Worm (Caenorhabditis elegans) whole organism, L2 larva: Measurements from ENCODE around the gene F52E1.9.

ENCODE experiments used
- C34F6.9 ChIP-seq: fragments of 150-350 bp; optimal IDR thresholded peaks from 2 replicates; lab custom pipeline; 2014; ENCODE audit warnings: missing biosample characterization, missing genetic modification characterization
- F13H6.1 ChIP-seq: sonication (generic microtip); optimal IDR thresholded peaks from 2 replicates; lab custom pipeline; 2016; ENCODE audit warnings: missing genetic modification characterization, missing compliant biosample characterization
- R02D3.7 ChIP-seq: fragments of 150-350 bp; optimal IDR thresholded peaks from 2 replicates; lab custom pipeline; 2014; ENCODE audit warnings: missing biosample characterization, missing genetic modification characterization
- Y55F3AM.14 ChIP-seq: fragments of 200-800 bp; sonication (Bioruptor generic); optimal IDR thresholded peaks from 2 replicates; lab custom pipeline; 2018; ENCODE audit warnings: mild to moderate bottlenecking, missing genetic modification characterization, missing compliant biosample characterization
- ZK546.5 ChIP-seq: sonication (generic microtip); optimal IDR thresholded peaks from 2 replicates; lab custom pipeline; 2017; ENCODE audit warnings: missing biosample characterization, missing genetic modification characterization
- alr-1 ChIP-seq: fragments of 150-350 bp; optimal IDR thresholded peaks from 2 replicates; lab custom pipeline; 2014; ENCODE audit warnings: missing biosample characterization, missing genetic modification characterization
- ama-1 ChIP-seq: fragments of 150-350 bp; optimal IDR thresholded peaks from 2 replicates; lab custom pipeline; 2018; ENCODE audit warnings: inconsistent platforms
- ceh-82 ChIP-seq: fragments of 150-350 bp; optimal IDR thresholded peaks from 2 replicates; lab custom pipeline; 2014; ENCODE audit warnings: missing biosample characterization, missing genetic modification characterization
- crh-2 ChIP-seq: sonication (generic microtip); optimal IDR thresholded peaks from 2 replicates; lab custom pipeline; 2017; ENCODE audit warnings: missing biosample characterization, missing genetic modification characterization
- dmd-4 ChIP-seq: sonication (generic microtip); optimal IDR thresholded peaks from 2 replicates; lab custom pipeline; 2017; ENCODE audit warnings: missing biosample characterization, missing genetic modification characterization
- egl-27 ChIP-seq: sonication (generic microtip); optimal IDR thresholded peaks from 3 replicates; lab custom pipeline; 2017; ENCODE audit warnings: missing biosample characterization, missing genetic modification reagents, missing genetic modification characterization
- elt-1 ChIP-seq: fragments of 150-350 bp; optimal IDR thresholded peaks from 2 replicates; lab custom pipeline; 2014; ENCODE audit warnings: missing biosample characterization, missing genetic modification characterization
- elt-3 ChIP-seq: sonication (generic microtip); optimal IDR thresholded peaks from 2 replicates; lab custom pipeline; 2017; ENCODE audit warnings: missing biosample characterization, missing genetic modification characterization
- fos-1 ChIP-seq: fragments of 150-350 bp; optimal IDR thresholded peaks from 2 replicates; lab custom pipeline; 2014; ENCODE audit warnings: missing biosample characterization, missing genetic modification characterization
- gmeb-1 ChIP-seq: fragments of 150-350 bp; optimal IDR thresholded peaks from 2 replicates; lab custom pipeline; 2014; ENCODE audit warnings: missing biosample characterization, missing genetic modification characterization
- lin-11 ChIP-seq: fragments of 150-350 bp; sonication (generic microtip); optimal IDR thresholded peaks from 2 replicates; lab custom pipeline; 2014; ENCODE audit warnings: missing biosample characterization, missing genetic modification characterization, inconsistent platforms, mixed read lengths
- lin-13 ChIP-seq: fragments of 150-350 bp; optimal IDR thresholded peaks from 2 replicates; lab custom pipeline; 2014; ENCODE audit warnings: missing biosample characterization, missing genetic modification reagents, missing genetic modification characterization
- lsy-2 ChIP-seq, 2 experiments: fragments of 150-350 bp in 1 of 2; sonication (generic microtip) in 1 of 2; optimal IDR thresholded peaks; 2 replicates each; lab custom pipeline; 2014 to 2017; ENCODE audit warnings: missing biosample characterization in 2 of 2, missing genetic modification characterization in 2 of 2
- mab-5 ChIP-seq: fragments of 150-350 bp; optimal IDR thresholded peaks from 2 replicates; lab custom pipeline; 2014; ENCODE audit warnings: missing biosample characterization, missing genetic modification characterization
- mbf-1 ChIP-seq: sonication (generic microtip); optimal IDR thresholded peaks from 2 replicates; lab custom pipeline; 2017; ENCODE audit warnings: missing biosample characterization, missing genetic modification characterization
- mdl-1 ChIP-seq, 2 experiments: fragments of 150-350 bp in 1 of 2; sonication (generic microtip) in 1 of 2; optimal IDR thresholded peaks; 2 replicates each; lab custom pipeline; 2017; ENCODE audit warnings: missing biosample characterization in 2 of 2, missing genetic modification characterization in 2 of 2
- nhr-10 ChIP-seq: sonication (generic microtip); optimal IDR thresholded peaks from 2 replicates; lab custom pipeline; 2017; ENCODE audit warnings: missing biosample characterization, missing genetic modification characterization
- nhr-11 ChIP-seq: fragments of 150-350 bp; optimal IDR thresholded peaks from 2 replicates; lab custom pipeline; 2014; ENCODE audit warnings: missing biosample characterization, missing genetic modification characterization
- nhr-129 ChIP-seq: fragments of 150-350 bp; optimal IDR thresholded peaks from 2 replicates; lab custom pipeline; 2014; ENCODE audit warnings: missing biosample characterization, missing genetic modification characterization
- nhr-23 ChIP-seq: fragments of 150-350 bp; optimal IDR thresholded peaks from 2 replicates; lab custom pipeline; 2014; ENCODE audit warnings: missing biosample characterization, missing genetic modification reagents, missing genetic modification characterization
- nhr-77 ChIP-seq: fragments of 150-350 bp; optimal IDR thresholded peaks from 2 replicates; lab custom pipeline; 2014; ENCODE audit warnings: missing biosample characterization, missing genetic modification characterization
- sem-4 ChIP-seq: fragments of 150-350 bp; optimal IDR thresholded peaks from 2 replicates; lab custom pipeline; 2014; ENCODE audit warnings: missing biosample characterization, missing genetic modification reagents, missing genetic modification characterization
- skn-1 ChIP-seq: sonication (generic microtip); optimal IDR thresholded peaks from 2 replicates; lab custom pipeline; 2017; ENCODE audit warnings: missing biosample characterization, missing genetic modification characterization
- sma-9 ChIP-seq, 2 experiments: fragments of 150-350 bp in 1 of 2; sonication (generic microtip) in 1 of 2; optimal IDR thresholded peaks; 2 replicates each; lab custom pipeline; 2014 to 2016; ENCODE audit warnings: missing genetic modification characterization in 2 of 2, mild to moderate bottlenecking in 1 of 2, missing biosample characterization in 1 of 2, missing compliant biosample characterization in 1 of 2, missing genetic modification reagents in 1 of 2, moderate library complexity in 1 of 2
- snpc-4 ChIP-seq: fragments of 150-350 bp; optimal IDR thresholded peaks from 2 replicates; lab custom pipeline; 2014; ENCODE audit warnings: missing biosample characterization, missing genetic modification characterization
- unc-55 ChIP-seq: fragments of 150-350 bp; sonication (generic microtip); optimal IDR thresholded peaks from 3 replicates; lab custom pipeline; 2014; ENCODE audit warnings: missing biosample characterization, missing genetic modification reagents, missing genetic modification characterization
- zag-1 ChIP-seq: fragments of 150-350 bp; optimal IDR thresholded peaks from 2 replicates; lab custom pipeline; 2014; ENCODE audit warnings: missing biosample characterization, missing genetic modification characterization
- ztf-1 ChIP-seq: fragments of 200-800 bp; sonication (Bioruptor generic); conservative IDR thresholded peaks from 2 replicates; pipeline ENCODE4 v1.3.6; 2022; ENCODE audit warnings: missing genetic modification characterization, missing compliant biosample characterization
- ztf-11 ChIP-seq: sonication (generic microtip); optimal IDR thresholded peaks from 2 replicates; lab custom pipeline; 2017; ENCODE audit warnings: missing biosample characterization, missing genetic modification characterization
- ztf-4 ChIP-seq: fragments of 150-350 bp; optimal IDR thresholded peaks from 2 replicates; lab custom pipeline; 2014; ENCODE audit warnings: missing biosample characterization, missing genetic modification characterization

The F52E1.9 gene

DNA sequence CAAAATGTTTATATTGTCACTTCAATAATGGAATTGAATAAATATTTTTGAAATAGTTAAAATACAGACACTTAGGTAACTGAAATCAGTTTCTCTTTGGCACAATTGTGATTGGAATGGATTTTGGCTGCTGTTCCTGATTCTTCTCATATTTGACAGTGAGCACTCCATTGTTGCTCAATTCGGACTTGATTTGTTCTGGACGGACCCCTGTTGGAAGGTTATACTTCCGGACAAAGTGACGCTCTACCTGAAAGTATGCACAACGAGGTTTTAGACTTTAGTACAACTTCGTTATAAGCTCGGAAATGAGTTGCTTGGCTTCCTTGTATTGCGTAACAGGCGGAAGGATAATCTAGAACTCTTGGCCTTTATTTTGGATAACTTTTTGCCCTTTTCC lies 17.7 kb downstream of the F52E1.9 start:
- TF ChIP-seq nhr-77 (tag; lab: Kevin White, UChicago) = no peak
- TF ChIP-seq R02D3.7 = no peak
- no peak for TF ChIP-seq zag-1 (tag; lab: Kevin White, UChicago)
- no peak for TF ChIP-seq nhr-23
- no peak for TF ChIP-seq skn-1 (tag; lab: Kevin White, UChicago)
- TF ChIP-seq nhr-11 = no peak
- no peak for TF ChIP-seq alr-1 (tag; lab: Kevin White, UChicago)
- no peak for TF ChIP-seq C34F6.9
- TF ChIP-seq sma-9 (GFP tag; optimal IDR thresholded peaks at IDR 0.05; lab: Kevin White, UChicago) = no peak
- no peak for TF ChIP-seq sma-9 (tag; optimal IDR thresholded peaks at IDR 0.05; lab: Kevin White, UChicago)
- no peak for TF ChIP-seq nhr-129
- no peak for TF ChIP-seq ama-1 (lab: Kevin White, UChicago)
- no peak for TF ChIP-seq lsy-2 (tag; optimal IDR thresholded peaks at IDR 0.05; lab: Kevin White, UChicago)
- TF ChIP-seq egl-27 (tag; lab: Kevin White, UChicago) = no peak
- TF ChIP-seq ceh-82 (tag; lab: Kevin White, UChicago) = no peak
- TF ChIP-seq ztf-1 (GFP tag; lab: Robert Waterston, UW) = no peak
- no peak for TF ChIP-seq dmd-4 (tag; lab: Kevin White, UChicago)
- no peak for TF ChIP-seq mbf-1 (tag; lab: Kevin White, UChicago)
- no peak for TF ChIP-seq snpc-4 (tag; lab: Kevin White, UChicago)
- TF ChIP-seq, all 48 proteins: peak for 0

DNA sequence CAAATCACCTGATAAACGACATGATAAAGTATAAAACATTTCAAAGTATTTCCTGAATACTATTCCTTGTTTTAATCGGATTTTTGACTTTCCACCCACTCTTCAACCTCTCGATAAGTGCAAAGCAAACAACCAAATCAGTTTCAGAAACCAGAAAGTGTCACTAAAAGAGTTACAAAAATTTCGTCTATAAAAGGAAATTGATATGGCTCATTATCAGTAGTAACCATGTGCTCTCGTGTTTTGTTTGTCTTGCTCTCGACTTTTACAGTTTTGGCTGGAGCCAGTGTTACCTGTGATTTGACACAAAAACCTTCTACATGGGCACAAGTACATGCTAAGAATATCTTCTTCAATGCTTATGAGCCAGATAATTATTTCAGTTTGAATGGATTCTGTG lies 18.8 kb downstream of the F52E1.9 start, which contains the start of gene F52E1.14:
F52E1.14 (plus strand) TSS at position 207 of the 400 bp plus-strand sequence.
- TF ChIP-seq fos-1 (tag; lab: Kevin White, UChicago) = peak; percentile 67
- TF ChIP-seq ama-1 (lab: Kevin White, UChicago) = no peak
- TF ChIP-seq crh-2 = peak; percentile 51
- no peak for TF ChIP-seq ztf-4 (tag; lab: Kevin White, UChicago)
- no peak for TF ChIP-seq mab-5 (tag; lab: Kevin White, UChicago)
- TF ChIP-seq sma-9 (GFP tag; optimal IDR thresholded peaks at IDR 0.05; lab: Kevin White, UChicago) = peak; percentile 51
- TF ChIP-seq sma-9 (tag; optimal IDR thresholded peaks at IDR 0.05; lab: Kevin White, UChicago) = no peak
- no peak for TF ChIP-seq zag-1 (tag; lab: Kevin White, UChicago)
- no peak for TF ChIP-seq sem-4 (tag; lab: Kevin White, UChicago)
- TF ChIP-seq F13H6.1 = peak; percentile 39
- no peak for TF ChIP-seq unc-55 (GFP tag; lab: Kevin White, UChicago)
- TF ChIP-seq nhr-10 = no peak
- TF ChIP-seq lsy-2 (tag; optimal IDR thresholded peaks at IDR 0.05; lab: Kevin White, UChicago) = no peak
- TF ChIP-seq elt-3 (tag; lab: Kevin White, UChicago) = no peak
- TF ChIP-seq ceh-82 (tag; lab: Kevin White, UChicago) = no peak

DNA sequence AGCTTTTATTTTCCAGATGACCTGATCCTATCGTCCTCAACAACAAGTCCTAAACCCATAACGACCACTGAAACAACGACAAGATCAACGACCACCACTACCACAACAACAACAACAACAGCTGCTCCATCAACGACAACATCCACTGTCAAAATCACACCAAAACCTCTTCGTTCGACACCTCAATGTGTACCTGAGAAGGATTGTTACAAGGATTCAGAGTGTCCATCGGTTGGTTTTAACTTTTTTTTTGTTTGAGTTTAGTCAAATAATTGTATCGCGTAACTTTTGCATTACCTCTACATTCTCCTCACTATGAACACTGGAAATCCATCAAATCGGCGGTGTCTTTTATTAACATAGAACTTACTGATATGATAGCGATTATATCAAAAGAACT lies 22.4 kb downstream of the F52E1.9 start:
- TF ChIP-seq egl-27 (tag; lab: Kevin White, UChicago) = no peak
- no peak for TF ChIP-seq lsy-2 (tag; optimal IDR thresholded peaks at IDR 0.05; lab: Kevin White, UChicago)
- TF ChIP-seq ZK546.5 (tag; lab: Kevin White, UChicago) = no peak
- TF ChIP-seq mdl-1 (tag; optimal IDR thresholded peaks at IDR 0.05; lab: Kevin White, UChicago) = no peak
- no peak for TF ChIP-seq lin-13 (GFP tag; lab: Kevin White, UChicago)
- TF ChIP-seq gmeb-1 = no peak
- TF ChIP-seq Y55F3AM.14 (GFP tag; lab: Kevin White, UChicago) = no peak
- TF ChIP-seq F13H6.1 = no peak
- TF ChIP-seq ama-1 (lab: Kevin White, UChicago) = no peak
- no peak for TF ChIP-seq lin-11 (tag; lab: Kevin White, UChicago)
- TF ChIP-seq ztf-11 (tag; lab: Kevin White, UChicago) = no peak
- TF ChIP-seq, all 48 proteins: peak for 0

DNA sequence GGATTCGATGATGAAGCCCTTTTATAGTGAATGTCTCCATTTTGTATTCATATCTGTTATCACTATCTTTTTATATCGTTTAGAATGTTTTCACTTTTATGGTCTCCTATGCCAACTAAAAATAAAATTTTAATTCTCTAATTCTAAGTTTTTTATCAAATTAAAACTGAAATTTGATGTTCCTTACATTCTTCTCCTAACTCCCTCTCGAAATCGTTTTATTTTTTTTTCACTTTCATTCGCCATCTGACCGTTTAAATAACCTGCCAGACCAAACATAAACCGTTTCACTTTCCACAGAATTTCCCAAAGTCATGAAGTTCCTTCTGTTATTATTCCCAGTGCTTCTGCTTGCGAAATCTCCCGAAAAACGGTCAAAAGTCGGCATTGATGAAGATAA lies 23.3 kb downstream of the F52E1.9 start, which contains the start of gene F52E1.5:
F52E1.5 (plus strand) TSS at position 301 of the 400 bp plus-strand sequence.
- no peak for TF ChIP-seq F13H6.1
- no peak for TF ChIP-seq Y55F3AM.14 (GFP tag; lab: Kevin White, UChicago)

DNA sequence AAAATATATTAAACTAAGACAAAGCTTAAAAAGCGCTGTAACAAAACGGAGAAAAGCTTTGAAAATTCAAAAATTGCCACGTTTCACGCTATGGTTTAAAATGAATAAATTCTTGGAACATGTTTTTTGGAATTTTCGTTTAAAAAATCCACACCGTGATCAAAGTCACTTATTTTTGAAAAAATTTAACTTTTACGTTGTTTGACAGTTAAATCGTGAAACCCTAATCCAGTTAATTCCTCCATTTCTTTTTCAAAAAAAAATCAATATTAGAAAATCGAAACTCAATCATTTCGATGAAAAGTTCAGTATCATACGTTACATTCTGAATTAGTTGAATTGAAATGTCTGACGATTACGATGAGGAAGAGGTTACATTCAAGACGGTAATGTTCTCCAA lies 26.6 kb downstream of the F52E1.9 start, which contains the start of gene F38E1.3:
F38E1.3 (plus strand) TSS at position 301 of the 400 bp plus-strand sequence.
- TF ChIP-seq mdl-1 (tag; optimal IDR thresholded peaks at IDR 0.05; lab: Kevin White, UChicago) (no peak), alr-1 (tag; lab: Kevin White, UChicago) (no peak), F13H6.1 (no peak), ztf-4 (tag; lab: Kevin White, UChicago) (no peak), elt-1 (tag; lab: Kevin White, UChicago) (no peak)
